Worm (Caenorhabditis elegans) whole organism, midembryonic: ENCODE data around the gene Y62H9A.16.

ENCODE experiments used
- T22C8.4 ChIP-seq: fragments of 200-800 bp; sonication (Bioruptor generic); IDR thresholded peaks from 2 replicates; pipeline ENCODE4 v1.3.6; 2022; ENCODE audit warnings: missing genetic modification characterization, missing compliant biosample characterization
- cog-1 ChIP-seq: sonication (generic microtip); optimal IDR thresholded peaks from 2 replicates; lab custom pipeline; 2016; ENCODE audit warnings: missing genetic modification characterization, missing compliant biosample characterization
- flt-1 ChIP-seq: fragments of 200-800 bp; sonication (Bioruptor generic); IDR thresholded peaks from 2 replicates; pipeline ENCODE4 v1.3.6; 2022; ENCODE audit warnings: missing genetic modification characterization, missing compliant biosample characterization
- klf-2 ChIP-seq: fragments of 200-800 bp; sonication (Bioruptor generic); conservative IDR thresholded peaks from 2 replicates; pipeline ENCODE4 v1.3.6; 2022; ENCODE audit warnings: missing genetic modification reagents, missing genetic modification characterization, missing compliant biosample characterization
- med-1 ChIP-seq: sonication (generic microtip); optimal IDR thresholded peaks from 2 replicates; lab custom pipeline; 2017; ENCODE audit warnings: missing genetic modification characterization, mild to moderate bottlenecking, missing compliant biosample characterization, antibody characterized with exemption, missing genetic modification reagents; ENCODE audit not compliant: insufficient read depth
- ref-1 ChIP-seq: fragments of 200-800 bp; sonication (Bioruptor generic); conservative IDR thresholded peaks from 2 replicates; pipeline ENCODE4 v1.3.6; 2022; ENCODE audit warnings: missing genetic modification reagents, missing genetic modification characterization, missing compliant biosample characterization
- tab-1 ChIP-seq: fragments of 200-800 bp; sonication (Bioruptor generic); IDR thresholded peaks from 2 replicates; pipeline ENCODE4 v1.3.6; 2022; ENCODE audit warnings: missing genetic modification characterization, missing compliant biosample characterization
- ztf-23 ChIP-seq: fragments of 200-800 bp; sonication (Bioruptor generic); IDR thresholded peaks from 2 replicates; pipeline ENCODE4 v1.3.6; 2022; ENCODE audit warnings: missing genetic modification reagents, missing genetic modification characterization, missing compliant biosample characterization
- ztf-29 ChIP-seq: fragments of 200-800 bp; sonication (Bioruptor generic); IDR thresholded peaks from 2 replicates; pipeline ENCODE4 v1.3.6; 2022; ENCODE audit warnings: missing genetic modification reagents, missing genetic modification characterization, missing compliant biosample characterization

Y62H9A.16 gene

DNA sequence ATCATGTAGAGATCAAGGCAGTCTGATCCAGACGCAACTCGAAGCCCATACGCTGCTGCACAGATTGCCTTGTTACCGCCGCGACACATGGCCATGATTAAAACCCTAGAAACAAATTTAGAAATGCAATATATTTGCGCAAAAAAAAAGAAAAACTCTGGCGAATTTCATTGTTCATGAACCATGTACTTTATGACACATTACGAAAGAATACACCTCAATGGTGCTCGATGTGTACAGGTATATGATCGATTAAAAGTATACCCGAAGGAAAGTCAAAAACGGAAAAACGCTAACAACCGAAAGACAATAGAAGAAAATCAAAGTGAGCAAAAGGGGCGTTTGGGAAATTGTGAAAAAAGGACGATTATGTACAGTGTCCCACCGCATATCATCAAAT lies 25.8 kb upstream of the Y62H9A.16 start, which contains the start of gene Y62H9A.8:
Y62H9A.8 (minus strand) TSS at position 101 of the 400 bp plus-strand sequence.
- TF ChIP-seq klf-2 (GFP tag; lab: Robert Waterston, UW) (no peak), flt-1 (no peak), ref-1 (GFP tag; lab: Robert Waterston, UW) (no peak), cog-1 (no peak), med-1 (GFP tag; lab: Kevin White, UChicago) (no peak), ztf-23 (no peak), T22C8.4 (GFP tag; lab: Robert Waterston, UW) (no peak), ztf-29 (GFP tag; lab: Robert Waterston, UW) (no peak)

DNA sequence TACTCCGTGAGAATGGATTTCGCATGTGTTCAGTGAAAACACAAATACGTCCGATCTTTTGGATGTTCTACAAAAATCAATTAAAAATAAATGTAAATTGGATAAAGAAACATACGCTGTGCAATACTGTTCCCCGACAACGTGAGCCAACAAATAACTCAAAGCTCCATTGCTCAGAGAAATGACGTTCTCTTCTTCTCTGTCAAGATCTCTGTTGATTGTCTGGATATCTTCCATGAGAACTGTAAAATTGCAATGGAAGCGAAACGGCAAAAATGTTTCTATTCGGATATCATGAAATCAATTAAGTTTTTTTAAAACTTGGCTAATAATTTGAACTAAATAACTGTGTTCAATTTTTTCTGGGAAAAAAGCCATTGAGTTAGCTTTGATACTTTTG lies 21.4 kb upstream of the Y62H9A.16 start:
- no peak for TF ChIP-seq ztf-23
- no peak for TF ChIP-seq tab-1 (GFP tag; lab: Robert Waterston, UW)
- no peak for TF ChIP-seq ztf-29 (GFP tag; lab: Robert Waterston, UW)
- no peak for TF ChIP-seq ref-1 (GFP tag; lab: Robert Waterston, UW)
- no peak for TF ChIP-seq klf-2 (GFP tag; lab: Robert Waterston, UW)
- TF ChIP-seq cog-1 = no peak
- no peak for TF ChIP-seq T22C8.4 (GFP tag; lab: Robert Waterston, UW)
- TF ChIP-seq med-1 (GFP tag; lab: Kevin White, UChicago) = no peak
- no peak for TF ChIP-seq flt-1

- no peak for TF ChIP-seq ref-1 (GFP tag; lab: Robert Waterston, UW)
Observed at ce11 chrX:11898040-11898439, 20.1 kb upstream of the Y62H9A.16 start, which contains the start of gene Y62H9A.9. Gene Y62H9A.9 (minus strand): TSS chrX:11898140.

DNA sequence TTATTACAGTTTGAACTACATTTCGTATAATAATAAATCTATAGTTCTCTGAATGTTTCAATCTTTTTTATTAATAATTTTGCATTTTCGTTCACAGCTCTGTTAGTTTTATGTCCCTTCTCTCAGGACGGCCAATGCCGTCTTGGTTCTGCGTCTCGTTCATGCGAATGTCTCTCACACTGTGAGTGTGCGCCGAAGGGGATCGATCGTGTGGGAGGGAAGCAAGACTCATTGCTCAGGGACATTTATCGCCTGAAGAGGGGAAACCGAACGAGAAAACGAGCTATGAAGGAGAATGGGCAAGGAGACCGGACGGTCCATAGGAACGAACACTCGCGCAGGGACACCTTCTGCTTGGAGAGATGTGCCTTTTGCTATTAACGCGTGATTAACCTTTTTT lies 19.1 kb upstream of the Y62H9A.16 start:
- no peak for TF ChIP-seq tab-1 (GFP tag; lab: Robert Waterston, UW)
- TF ChIP-seq ztf-29 (GFP tag; lab: Robert Waterston, UW) = no peak
- TF ChIP-seq ztf-23 = no peak
- TF ChIP-seq med-1 (GFP tag; lab: Kevin White, UChicago) = no peak

DNA sequence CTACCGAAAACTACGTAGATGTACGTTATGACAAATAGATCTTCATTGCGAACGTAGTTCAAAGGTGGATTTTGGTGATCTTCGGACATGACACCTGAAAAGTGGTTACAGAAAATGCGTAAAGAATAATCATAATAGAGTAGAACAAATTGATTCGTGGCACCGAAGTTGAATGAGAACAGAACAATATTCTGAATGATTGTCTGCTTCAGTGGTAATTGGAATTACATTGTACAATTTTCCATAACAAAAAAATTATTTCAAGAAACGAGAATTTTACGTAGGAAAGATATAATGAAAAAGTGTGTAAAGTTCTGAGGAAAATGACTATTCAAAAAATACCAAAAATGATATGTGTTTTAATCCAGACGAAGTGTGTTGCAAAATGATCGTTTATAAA lies 15.4 kb upstream of the Y62H9A.16 start, which contains the start of gene Y62H9A.10:
Y62H9A.10 (minus strand) TSS at position 101 of the 400 bp plus-strand sequence.
- TF ChIP-seq flt-1 (no peak), cog-1 (no peak)

DNA sequence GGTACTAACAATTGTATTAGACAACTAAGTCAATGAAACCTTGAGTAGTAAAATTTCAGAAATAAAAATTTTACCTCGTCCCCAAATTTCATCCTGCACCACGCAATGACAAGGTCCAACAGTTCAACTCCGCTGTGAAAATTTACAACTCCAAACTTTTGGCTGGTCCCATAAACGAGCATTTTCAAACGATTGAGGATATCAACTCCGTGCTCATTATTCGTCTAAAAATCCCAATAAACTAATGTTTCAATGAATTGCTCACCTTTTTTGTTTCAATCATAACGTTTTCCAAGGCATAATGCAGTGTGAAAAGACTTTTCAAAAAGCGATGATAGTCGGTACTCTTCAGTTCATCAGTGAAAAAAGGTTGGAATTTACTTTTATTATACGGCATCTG lies 11.5 kb upstream of the Y62H9A.16 start:
- TF ChIP-seq cog-1 (no peak), ztf-29 (GFP tag; lab: Robert Waterston, UW) (no peak), T22C8.4 (GFP tag; lab: Robert Waterston, UW) (no peak), tab-1 (GFP tag; lab: Robert Waterston, UW) (no peak), ref-1 (GFP tag; lab: Robert Waterston, UW) (no peak), med-1 (GFP tag; lab: Kevin White, UChicago) (no peak), flt-1 (no peak), klf-2 (GFP tag; lab: Robert Waterston, UW) (no peak), ztf-23 (no peak)

DNA sequence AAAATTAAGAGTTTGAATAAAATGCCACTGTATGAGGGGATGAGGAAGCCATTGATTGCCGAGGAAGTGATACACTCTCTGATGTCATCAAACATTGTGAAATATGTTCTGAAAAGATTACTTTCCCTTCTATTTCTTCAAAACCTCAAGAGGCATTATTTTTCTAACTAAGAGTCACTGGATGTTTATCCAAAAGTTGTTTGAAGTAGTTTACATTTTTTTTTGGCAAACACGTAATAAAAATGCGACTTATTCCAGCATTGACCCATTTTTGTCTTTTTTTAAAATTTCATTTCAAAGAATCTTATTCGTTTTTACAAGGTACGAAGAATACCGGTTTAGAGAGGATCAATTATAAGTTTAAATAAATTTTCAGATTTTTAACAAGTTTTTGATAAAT lies 10.8 kb upstream of the Y62H9A.16 start, which contains the start of gene Y62H9A.11:
Y62H9A.11 (minus strand) TSS at position 101 of the 400 bp plus-strand sequence.
- TF ChIP-seq cog-1 = no peak
- no peak for TF ChIP-seq flt-1
- no peak for TF ChIP-seq tab-1 (GFP tag; lab: Robert Waterston, UW)
- TF ChIP-seq ztf-29 (GFP tag; lab: Robert Waterston, UW) = no peak
- TF ChIP-seq ref-1 (GFP tag; lab: Robert Waterston, UW) = no peak
- TF ChIP-seq med-1 (GFP tag; lab: Kevin White, UChicago) = no peak
- TF ChIP-seq T22C8.4 (GFP tag; lab: Robert Waterston, UW) = no peak
- no peak for TF ChIP-seq ztf-23
- no peak for TF ChIP-seq klf-2 (GFP tag; lab: Robert Waterston, UW)

ce11 chrX:11908226-11908625 lies 9.9 kb upstream of the Y62H9A.16 start:
- no peak for TF ChIP-seq med-1 (GFP tag; lab: Kevin White, UChicago)
- TF ChIP-seq ztf-23 = no peak
- no peak for TF ChIP-seq klf-2 (GFP tag; lab: Robert Waterston, UW)
- no peak for TF ChIP-seq ztf-29 (GFP tag; lab: Robert Waterston, UW)
- TF ChIP-seq tab-1 (GFP tag; lab: Robert Waterston, UW) = no peak
- no peak for TF ChIP-seq T22C8.4 (GFP tag; lab: Robert Waterston, UW)

- TF ChIP-seq ztf-23 (no peak), flt-1 (no peak), klf-2 (GFP tag; lab: Robert Waterston, UW) (no peak), ref-1 (GFP tag; lab: Robert Waterston, UW) (no peak)
Observed at ce11 chrX:11909168-11909567, 8.9 kb upstream of the Y62H9A.16 start.

DNA sequence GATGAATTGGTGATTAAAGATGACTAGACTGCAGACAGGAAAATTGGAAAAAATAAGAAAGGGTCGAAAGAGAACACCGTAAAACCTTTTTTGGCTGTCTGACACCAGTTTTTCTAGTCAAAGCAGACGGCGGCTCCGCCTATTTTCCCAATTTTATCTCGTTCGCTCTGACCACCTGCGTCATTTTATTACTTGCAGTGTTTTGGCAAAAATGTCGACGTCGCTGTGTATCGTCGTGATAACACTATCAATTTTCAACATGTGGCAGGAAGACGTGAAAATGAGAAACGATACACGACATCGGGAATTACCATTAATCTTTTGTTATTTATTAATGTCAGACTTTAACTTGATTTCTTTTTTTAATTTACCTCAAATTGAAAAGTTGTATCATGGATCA lies 8.0 kb upstream of the Y62H9A.16 start, which contains the start of gene Y62H9A.15:
Y62H9A.15 (minus strand) TSS at position 100 of the 400 bp plus-strand sequence.
- TF ChIP-seq ref-1 (GFP tag; lab: Robert Waterston, UW) = no peak
- no peak for TF ChIP-seq klf-2 (GFP tag; lab: Robert Waterston, UW)
- no peak for TF ChIP-seq ztf-29 (GFP tag; lab: Robert Waterston, UW)
- TF ChIP-seq ztf-23 = no peak
- TF ChIP-seq cog-1 = no peak
- TF ChIP-seq flt-1 = no peak
- TF ChIP-seq T22C8.4 (GFP tag; lab: Robert Waterston, UW) = no peak
- TF ChIP-seq tab-1 (GFP tag; lab: Robert Waterston, UW) = no peak
- TF ChIP-seq med-1 (GFP tag; lab: Kevin White, UChicago) = no peak

- TF ChIP-seq T22C8.4 (GFP tag; lab: Robert Waterston, UW) = no peak
- TF ChIP-seq ztf-23 = no peak
- TF ChIP-seq med-1 (GFP tag; lab: Kevin White, UChicago) = no peak
- no peak for TF ChIP-seq cog-1
- TF ChIP-seq tab-1 (GFP tag; lab: Robert Waterston, UW) = no peak
- TF ChIP-seq flt-1 = no peak
- TF ChIP-seq ztf-29 (GFP tag; lab: Robert Waterston, UW) = no peak
- TF ChIP-seq klf-2 (GFP tag; lab: Robert Waterston, UW) = no peak
- TF ChIP-seq ref-1 (GFP tag; lab: Robert Waterston, UW) = no peak
Observed at ce11 chrX:11913824-11914223, 4.3 kb upstream of the Y62H9A.16 start, which contains the start of gene Y62H9A.12. Gene Y62H9A.12 (plus strand): TSS chrX:11914124.
